Worm (Caenorhabditis elegans): ENCODE data around the gene spsb-1.

Gene spsb-1

ce11 chrII:15196433-15196832 lies at the start of gene spsb-1:
Gene spsb-1, plus strand, starts transcription at chrII:15196733.
- TF ChIP-seq hnd-1 (tag; optimal IDR thresholded peaks at IDR 0.05) (no peak), B0310.2 (tag; optimal IDR thresholded peaks at IDR 0.05) (no peak), tra-4 (tag; optimal IDR thresholded peaks at IDR 0.05) (no peak), ceh-36 (tag; optimal IDR thresholded peaks at IDR 0.05) (no peak)

DNA sequence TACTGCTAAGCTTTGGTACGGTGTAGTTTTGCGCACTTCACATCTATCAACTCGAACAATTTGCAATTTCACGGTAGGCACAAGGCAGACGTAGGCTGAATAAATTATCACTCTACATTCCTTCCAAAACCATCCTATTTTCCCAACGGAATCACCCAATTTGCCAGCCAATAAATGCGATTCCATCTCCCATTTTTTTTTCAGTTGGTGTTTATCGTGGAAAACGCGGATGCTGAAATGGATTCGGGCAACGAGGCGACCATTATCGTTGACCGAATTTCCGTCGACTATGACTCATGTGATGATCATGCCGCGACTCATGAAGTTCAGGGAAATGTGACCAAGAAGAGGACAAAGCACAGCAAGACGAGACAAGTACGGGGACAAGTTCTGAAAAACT lies 48.1 kb upstream of the spsb-1 start:
- no peak for TF ChIP-seq sea-1 (GFP tag; conservative IDR thresholded peaks at IDR 0.05)
- TF ChIP-seq tbx-37 (GFP tag; conservative IDR thresholded peaks at IDR 0.05) = no peak
- TF ChIP-seq F13C5.2 (tag; optimal IDR thresholded peaks at IDR 0.05) = no peak
- no peak for TF ChIP-seq aly-1 (tag; optimal IDR thresholded peaks at IDR 0.05)
- TF ChIP-seq B0310.2 (tag; optimal IDR thresholded peaks at IDR 0.05) = no peak
- no peak for TF ChIP-seq ceh-13 (GFP tag; optimal IDR thresholded peaks at IDR 0.05)
- TF ChIP-seq ama-1 (optimal IDR thresholded peaks at IDR 0.05) = no peak
- no peak for TF ChIP-seq flt-1 (GFP tag; IDR thresholded peaks at IDR 0.05)
- no peak for TF ChIP-seq tbx-11 (GFP tag; IDR thresholded peaks at IDR 0.05)
- no peak for TF ChIP-seq tra-4 (tag; optimal IDR thresholded peaks at IDR 0.05)
- TF ChIP-seq ceh-36 (tag; optimal IDR thresholded peaks at IDR 0.05) = no peak
- no peak for TF ChIP-seq pes-1 (GFP tag; IDR thresholded peaks at IDR 0.05)
- TF ChIP-seq hnd-1 (tag; optimal IDR thresholded peaks at IDR 0.05) = no peak
- TF ChIP-seq hmg-4 (GFP tag; optimal IDR thresholded peaks at IDR 0.05) = no peak
- TF ChIP-seq ets-7 (tag; optimal IDR thresholded peaks at IDR 0.05) = no peak

DNA sequence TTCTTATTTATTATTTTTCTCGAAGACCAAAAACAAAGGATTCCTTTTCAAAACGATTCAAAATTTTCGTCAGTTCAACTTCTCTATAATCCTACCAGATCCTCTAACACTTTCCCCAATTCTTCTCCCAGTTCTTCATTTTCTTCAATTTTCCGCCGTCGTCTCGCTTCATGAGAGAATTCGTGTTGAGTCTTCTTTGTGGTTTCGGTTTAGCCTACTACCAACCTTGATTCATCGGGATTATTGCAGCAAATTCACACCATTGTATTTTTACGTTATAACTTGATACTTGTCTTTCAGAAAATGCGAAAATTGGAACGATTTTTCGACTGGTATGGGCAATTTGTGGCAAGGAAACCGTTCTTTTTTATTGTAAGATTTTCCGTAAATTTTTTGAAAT lies 38.7 kb upstream of the spsb-1 start, which contains the start of gene ptr-20:
Gene ptr-20 (plus strand): TSS at position 301 of the 400 bp plus-strand sequence.
- TF ChIP-seq hmg-4 (GFP tag; optimal IDR thresholded peaks at IDR 0.05) (no peak), tra-4 (tag; optimal IDR thresholded peaks at IDR 0.05) (no peak), tbx-11 (GFP tag; IDR thresholded peaks at IDR 0.05) (no peak), sea-1 (GFP tag; conservative IDR thresholded peaks at IDR 0.05) (no peak), scrt-1 (GFP tag; IDR thresholded peaks at IDR 0.05) (no peak), aly-1 (tag; optimal IDR thresholded peaks at IDR 0.05) (no peak), ets-7 (tag; optimal IDR thresholded peaks at IDR 0.05) (no peak), pes-1 (GFP tag; IDR thresholded peaks at IDR 0.05) (no peak), ama-1 (optimal IDR thresholded peaks at IDR 0.05) (no peak), B0310.2 (tag; optimal IDR thresholded peaks at IDR 0.05) (no peak), ceh-13 (GFP tag; optimal IDR thresholded peaks at IDR 0.05) (no peak), tbx-37 (GFP tag; conservative IDR thresholded peaks at IDR 0.05) (no peak), F13C5.2 (tag; optimal IDR thresholded peaks at IDR 0.05) (no peak), ceh-36 (tag; optimal IDR thresholded peaks at IDR 0.05) (no peak), flt-1 (GFP tag; IDR thresholded peaks at IDR 0.05) (no peak)

ce11 chrII:15158364-15158763 lies 38.2 kb upstream of the spsb-1 start:
- no peak for TF ChIP-seq scrt-1 (GFP tag; IDR thresholded peaks at IDR 0.05)
- peak; percentile 82 for TF ChIP-seq ceh-36 (tag; optimal IDR thresholded peaks at IDR 0.05)
- TF ChIP-seq sea-1 (GFP tag; conservative IDR thresholded peaks at IDR 0.05) = no peak
- no peak for TF ChIP-seq aly-1 (tag; optimal IDR thresholded peaks at IDR 0.05)

DNA sequence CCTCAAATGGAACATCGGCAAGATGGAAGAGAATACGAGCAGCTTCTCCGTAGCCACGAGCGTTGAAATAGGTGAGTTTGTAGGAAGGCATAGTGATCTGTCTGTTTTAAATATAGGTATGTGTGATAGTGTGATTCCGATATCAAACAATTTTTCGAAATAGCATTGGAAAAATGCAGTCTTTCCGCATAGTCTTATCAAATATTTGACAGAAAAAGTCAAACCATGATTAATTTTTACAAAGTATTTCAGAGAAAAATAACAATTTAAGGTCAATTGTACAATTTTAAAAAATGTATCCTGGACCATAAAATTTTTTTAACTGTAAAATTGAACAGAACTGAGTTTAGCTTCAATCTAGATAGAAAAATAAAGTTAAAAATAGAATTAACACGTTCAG lies 32.1 kb upstream of the spsb-1 start, which contains the start of gene gst-26:
Gene gst-26 (minus strand): TSS at position 101 of the 400 bp plus-strand sequence.
- TF ChIP-seq scrt-1 (GFP tag; IDR thresholded peaks at IDR 0.05) = no peak
- TF ChIP-seq hmg-4 (GFP tag; optimal IDR thresholded peaks at IDR 0.05) = no peak
- TF ChIP-seq B0310.2 (tag; optimal IDR thresholded peaks at IDR 0.05) = no peak
- TF ChIP-seq tbx-37 (GFP tag; conservative IDR thresholded peaks at IDR 0.05) = no peak
- no peak for TF ChIP-seq F13C5.2 (tag; optimal IDR thresholded peaks at IDR 0.05)
- no peak for TF ChIP-seq pes-1 (GFP tag; IDR thresholded peaks at IDR 0.05)
- no peak for TF ChIP-seq aly-1 (tag; optimal IDR thresholded peaks at IDR 0.05)
- no peak for TF ChIP-seq tbx-11 (GFP tag; IDR thresholded peaks at IDR 0.05)
- no peak for TF ChIP-seq hnd-1 (tag; optimal IDR thresholded peaks at IDR 0.05)
- no peak for TF ChIP-seq sea-1 (GFP tag; conservative IDR thresholded peaks at IDR 0.05)
- no peak for TF ChIP-seq hmbx-1 (tag; optimal IDR thresholded peaks at IDR 0.05)
- TF ChIP-seq ceh-36 (tag; optimal IDR thresholded peaks at IDR 0.05) = no peak
- TF ChIP-seq ama-1 (optimal IDR thresholded peaks at IDR 0.05) = no peak
- TF ChIP-seq ets-7 (tag; optimal IDR thresholded peaks at IDR 0.05) = no peak
- TF ChIP-seq tra-4 (tag; optimal IDR thresholded peaks at IDR 0.05) = no peak

DNA sequence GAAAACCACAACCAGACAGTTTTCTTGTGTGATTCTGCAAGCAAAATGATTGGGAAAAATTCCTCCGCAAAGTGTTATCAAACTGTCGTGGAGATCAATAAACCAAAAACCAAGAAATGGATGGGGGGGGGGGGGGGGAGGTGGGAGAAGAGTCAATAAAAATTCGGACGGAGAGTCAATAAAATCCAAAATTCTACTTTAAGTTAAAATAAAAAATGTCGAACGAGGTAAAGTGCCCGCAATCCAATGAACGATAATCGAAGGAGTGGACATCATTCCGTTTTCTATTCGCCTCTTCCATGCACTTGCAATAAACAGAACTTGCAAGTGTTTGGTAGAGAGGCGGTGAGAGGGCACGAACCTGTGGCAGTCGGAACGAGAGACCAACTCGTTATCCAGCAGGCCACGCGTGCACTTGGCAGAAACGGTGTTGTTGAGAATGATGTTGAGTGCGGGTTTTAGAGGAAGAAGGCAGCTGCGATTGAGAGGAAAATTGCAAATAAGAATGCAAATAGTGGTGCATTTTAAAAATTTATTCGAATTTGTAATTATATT lies 30.8 kb upstream of the spsb-1 start, which contains the start of gene gst-27:
Gene gst-27 (minus strand): TSS at position 51 of the 555 bp plus-strand sequence.
- TF ChIP-seq ceh-13 (GFP tag; optimal IDR thresholded peaks at IDR 0.05) = peak; percentile 75
- no peak for TF ChIP-seq ama-1 (optimal IDR thresholded peaks at IDR 0.05)
- peak; percentile 92 for TF ChIP-seq F13C5.2 (tag; optimal IDR thresholded peaks at IDR 0.05)
- peak; percentile 33 for TF ChIP-seq tra-4 (tag; optimal IDR thresholded peaks at IDR 0.05)
- peak; percentile 75 for TF ChIP-seq tbx-37 (GFP tag; conservative IDR thresholded peaks at IDR 0.05)
- peak; percentile 82 for TF ChIP-seq aly-1 (tag; optimal IDR thresholded peaks at IDR 0.05)
- peak; percentile 86 for TF ChIP-seq sea-1 (GFP tag; conservative IDR thresholded peaks at IDR 0.05)
- peak; percentile 81 for TF ChIP-seq ceh-36 (tag; optimal IDR thresholded peaks at IDR 0.05)
- TF ChIP-seq hnd-1 (tag; optimal IDR thresholded peaks at IDR 0.05) = peak; percentile 79
- peak; percentile 90 for TF ChIP-seq flt-1 (GFP tag; IDR thresholded peaks at IDR 0.05)
- peak; percentile 86 for TF ChIP-seq tbx-11 (GFP tag; IDR thresholded peaks at IDR 0.05)
- TF ChIP-seq pes-1 (GFP tag; IDR thresholded peaks at IDR 0.05) = peak; percentile 88
- TF ChIP-seq hmg-4 (GFP tag; optimal IDR thresholded peaks at IDR 0.05) = peak; percentile 92
- peak; percentile 43 for TF ChIP-seq hmbx-1 (tag; optimal IDR thresholded peaks at IDR 0.05)
- peak; percentile 76 for TF ChIP-seq B0310.2 (tag; optimal IDR thresholded peaks at IDR 0.05)
- TF ChIP-seq ets-7 (tag; optimal IDR thresholded peaks at IDR 0.05) = peak; percentile 65
- peak; percentile 91 for TF ChIP-seq scrt-1 (GFP tag; IDR thresholded peaks at IDR 0.05)

DNA sequence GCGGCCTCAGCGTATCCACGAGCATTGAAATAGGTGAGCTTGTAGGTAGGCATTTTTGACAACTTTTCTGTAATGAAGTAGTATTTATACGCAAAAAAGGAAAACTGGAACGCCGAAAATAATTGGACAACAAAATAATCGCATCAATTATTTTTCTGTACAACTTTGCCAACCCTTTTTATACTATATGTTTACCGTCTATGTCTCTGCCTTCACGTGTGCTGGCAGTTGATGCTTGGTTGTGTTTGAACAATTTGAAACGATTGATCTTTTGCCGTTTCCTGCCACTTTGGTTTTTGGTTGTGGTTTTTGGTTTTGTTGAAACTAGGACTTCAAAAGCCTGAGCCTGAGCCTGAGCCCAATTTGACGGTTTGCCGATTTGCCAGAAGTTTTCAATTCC lies 29.2 kb upstream of the spsb-1 start, which contains the start of gene gst-28:
Gene gst-28 (minus strand): TSS at position 238 of the 400 bp plus-strand sequence.
- no peak for TF ChIP-seq scrt-1 (GFP tag; IDR thresholded peaks at IDR 0.05)
- no peak for TF ChIP-seq sea-1 (GFP tag; conservative IDR thresholded peaks at IDR 0.05)
- no peak for TF ChIP-seq pes-1 (GFP tag; IDR thresholded peaks at IDR 0.05)
- no peak for TF ChIP-seq ama-1 (optimal IDR thresholded peaks at IDR 0.05)
- no peak for TF ChIP-seq tbx-37 (GFP tag; conservative IDR thresholded peaks at IDR 0.05)
- TF ChIP-seq ceh-13 (GFP tag; optimal IDR thresholded peaks at IDR 0.05) = no peak
- no peak for TF ChIP-seq ets-7 (tag; optimal IDR thresholded peaks at IDR 0.05)
- no peak for TF ChIP-seq hnd-1 (tag; optimal IDR thresholded peaks at IDR 0.05)
- TF ChIP-seq flt-1 (GFP tag; IDR thresholded peaks at IDR 0.05) = no peak
- TF ChIP-seq hmbx-1 (tag; optimal IDR thresholded peaks at IDR 0.05) = no peak
- no peak for TF ChIP-seq aly-1 (tag; optimal IDR thresholded peaks at IDR 0.05)
